Worm (Caenorhabditis elegans) whole organism, L3 larva: ENCODE measurements around the gene T05A7.13.

Source experiments
- ZK546.5 ChIP-seq: sonication (generic microtip); optimal IDR thresholded peaks from 2 replicates; lab custom pipeline; 2017; ENCODE audit warnings: missing biosample characterization, missing genetic modification characterization
- aly-2 ChIP-seq: fragments of 150-350 bp; optimal IDR thresholded peaks from 2 replicates; lab custom pipeline; 2014; ENCODE audit warnings: missing biosample characterization, missing genetic modification characterization
- ama-1 ChIP-seq: fragments of 150-350 bp; optimal IDR thresholded peaks from 2 replicates; lab custom pipeline; 2018
- ceh-16 ChIP-seq: sonication (generic microtip); optimal IDR thresholded peaks from 2 replicates; lab custom pipeline; 2017; ENCODE audit warnings: missing biosample characterization, missing genetic modification characterization
- ceh-82 ChIP-seq: fragments of 150-350 bp; optimal IDR thresholded peaks from 2 replicates; lab custom pipeline; 2014; ENCODE audit warnings: missing biosample characterization, missing genetic modification characterization
- ceh-9 ChIP-seq: sonication (generic microtip); optimal IDR thresholded peaks from 2 replicates; lab custom pipeline; 2018; ENCODE audit warnings: missing biosample characterization, missing genetic modification characterization
- daf-12 ChIP-seq: fragments of 150-350 bp; optimal IDR thresholded peaks from 2 replicates; lab custom pipeline; 2014; ENCODE audit warnings: missing biosample characterization, missing genetic modification reagents, missing genetic modification characterization
- egl-27 ChIP-seq: sonication (generic microtip); optimal IDR thresholded peaks from 4 replicates; lab custom pipeline; 2017; ENCODE audit warnings: missing biosample characterization, missing genetic modification reagents, missing genetic modification characterization
- elt-2 ChIP-seq: sonication (generic microtip); optimal IDR thresholded peaks from 2 replicates; lab custom pipeline; 2016; ENCODE audit warnings: missing genetic modification reagents, mild to moderate bottlenecking, missing genetic modification characterization, missing compliant biosample characterization
- elt-3 ChIP-seq, 3 experiments: fragments of 150-350 bp in 1 of 3; sonication (generic microtip) in 2 of 3; optimal IDR thresholded peaks; 2 replicates in 2 of 3; 4 replicates in 1 of 3; lab custom pipeline; 2014 to 2017; ENCODE audit warnings: missing biosample characterization in 3 of 3, missing genetic modification characterization in 3 of 3
- eor-1 ChIP-seq, 2 experiments: fragments of 150-350 bp; optimal IDR thresholded peaks; 2 replicates each; lab custom pipeline; 2014 to 2018; ENCODE audit warnings: missing biosample characterization in 2 of 2, missing genetic modification characterization in 2 of 2
- fkh-2 ChIP-seq: fragments of 150-350 bp; optimal IDR thresholded peaks from 2 replicates; lab custom pipeline; 2014; ENCODE audit warnings: missing biosample characterization, missing genetic modification reagents, missing genetic modification characterization
- fos-1 ChIP-seq: fragments of 150-350 bp; optimal IDR thresholded peaks from 2 replicates; lab custom pipeline; 2014; ENCODE audit warnings: missing biosample characterization, missing genetic modification characterization
- jun-1 ChIP-seq: fragments of 150-350 bp; optimal IDR thresholded peaks from 2 replicates; lab custom pipeline; 2014; ENCODE audit warnings: missing biosample characterization, missing genetic modification reagents, missing genetic modification characterization
- lin-15B ChIP-seq: fragments of 150-350 bp; optimal IDR thresholded peaks from 2 replicates; lab custom pipeline; 2014; ENCODE audit warnings: missing biosample characterization, missing genetic modification characterization
- lin-39 ChIP-seq: fragments of 150-350 bp; optimal IDR thresholded peaks from 2 replicates; lab custom pipeline; 2018; ENCODE audit warnings: missing biosample characterization, missing genetic modification reagents, missing genetic modification characterization
- lsy-12 ChIP-seq: sonication (generic microtip); optimal IDR thresholded peaks from 2 replicates; lab custom pipeline; 2016; ENCODE audit warnings: mild to moderate bottlenecking, missing genetic modification characterization, missing compliant biosample characterization
- mdl-1 ChIP-seq: fragments of 150-350 bp; optimal IDR thresholded peaks from 2 replicates; lab custom pipeline; 2014; ENCODE audit warnings: missing biosample characterization, missing genetic modification characterization
- mml-1 ChIP-seq: fragments of 150-350 bp; sonication (generic microtip); optimal IDR thresholded peaks from 3 replicates; lab custom pipeline; 2014; ENCODE audit warnings: missing biosample characterization, missing genetic modification characterization
- nfya-1 ChIP-seq: sonication (generic microtip); optimal IDR thresholded peaks from 2 replicates; lab custom pipeline; 2017; ENCODE audit warnings: missing genetic modification characterization, mild to moderate bottlenecking, missing compliant biosample characterization, antibody characterized with exemption, moderate library complexity; ENCODE audit not compliant: insufficient read depth
- nhr-11 ChIP-seq: fragments of 150-350 bp; optimal IDR thresholded peaks from 2 replicates; lab custom pipeline; 2014; ENCODE audit warnings: missing biosample characterization, missing genetic modification characterization
- nhr-23 ChIP-seq: fragments of 150-350 bp; optimal IDR thresholded peaks from 2 replicates; lab custom pipeline; 2014; ENCODE audit warnings: missing biosample characterization, missing genetic modification reagents, missing genetic modification characterization
- nhr-25 ChIP-seq: sonication (generic microtip); optimal IDR thresholded peaks from 2 replicates; lab custom pipeline; 2017; ENCODE audit warnings: missing biosample characterization, missing genetic modification characterization
- nhr-43 ChIP-seq: sonication (generic microtip); optimal IDR thresholded peaks from 2 replicates; lab custom pipeline; 2016; ENCODE audit warnings: mild to moderate bottlenecking, missing genetic modification characterization, missing compliant biosample characterization; ENCODE audit not compliant: poor library complexity, severe bottlenecking
- nhr-76 ChIP-seq: fragments of 150-350 bp; sonication (generic microtip); optimal IDR thresholded peaks from 5 replicates; lab custom pipeline; 2014; ENCODE audit warnings: missing biosample characterization, missing genetic modification characterization
- nhr-77 ChIP-seq: fragments of 150-350 bp; optimal IDR thresholded peaks from 2 replicates; lab custom pipeline; 2014; ENCODE audit warnings: missing biosample characterization, missing genetic modification characterization
- pha-4 ChIP-seq: fragments of 150-350 bp; optimal IDR thresholded peaks from 2 replicates; lab custom pipeline; 2014; ENCODE audit warnings: missing biosample characterization, missing genetic modification reagents, missing genetic modification characterization
- pqm-1 ChIP-seq: fragments of 150-350 bp; optimal IDR thresholded peaks from 2 replicates; lab custom pipeline; 2017; ENCODE audit warnings: missing biosample characterization, missing genetic modification characterization, inconsistent platforms
- sea-2 ChIP-seq: fragments of 150-350 bp; sonication (generic microtip); optimal IDR thresholded peaks from 4 replicates; lab custom pipeline; 2014; ENCODE audit warnings: missing biosample characterization, missing genetic modification reagents, missing genetic modification characterization
- snpc-4 ChIP-seq: fragments of 150-350 bp; optimal IDR thresholded peaks from 2 replicates; lab custom pipeline; 2014; ENCODE audit warnings: missing biosample characterization, missing genetic modification characterization
- tbx-2 ChIP-seq: sonication (generic microtip); optimal IDR thresholded peaks from 2 replicates; lab custom pipeline; 2016; ENCODE audit warnings: mild to moderate bottlenecking, missing genetic modification characterization, missing compliant biosample characterization
- unc-62 ChIP-seq: fragments of 150-350 bp; sonication (generic microtip); optimal IDR thresholded peaks from 4 replicates; lab custom pipeline; 2014; ENCODE audit warnings: missing biosample characterization, missing genetic modification reagents, missing genetic modification characterization
- zag-1 ChIP-seq: fragments of 150-350 bp; optimal IDR thresholded peaks from 2 replicates; lab custom pipeline; 2014; ENCODE audit warnings: missing biosample characterization, missing genetic modification characterization
- ztf-11 ChIP-seq: fragments of 150-350 bp; optimal IDR thresholded peaks from 2 replicates; lab custom pipeline; 2014; ENCODE audit warnings: missing biosample characterization, missing genetic modification characterization
- ztf-4 ChIP-seq: fragments of 150-350 bp; optimal IDR thresholded peaks from 2 replicates; lab custom pipeline; 2014; ENCODE audit warnings: missing biosample characterization, missing genetic modification characterization

T05A7.13 gene

DNA sequence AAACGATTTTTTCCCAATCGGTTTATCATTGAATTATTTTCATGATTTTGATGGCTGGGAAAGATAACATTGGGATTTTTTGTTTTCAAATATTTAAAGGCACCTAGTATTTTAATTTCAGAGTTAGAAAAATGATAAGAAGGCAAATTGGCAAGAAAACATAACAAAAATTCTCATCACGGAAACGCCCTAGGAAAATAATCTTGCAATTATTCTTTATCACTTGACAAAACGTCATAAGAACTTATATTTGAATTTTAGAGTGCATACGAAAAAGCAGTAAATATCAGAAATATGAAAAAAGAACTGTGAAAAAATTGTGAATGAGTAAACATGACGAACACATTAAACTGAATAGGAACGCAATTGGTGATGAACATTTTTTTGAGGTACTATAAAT lies 3.8 kb downstream of the T05A7.13 start:
- peak; percentile 65 for TF ChIP-seq elt-2 (tag; lab: Kevin White, UChicago)
- no peak for TF ChIP-seq nhr-23 (tag; lab: Kevin White, UChicago)

- TF ChIP-seq ztf-11 (tag; lab: Kevin White, UChicago) (no peak), lin-39 (no peak), nhr-43 (tag; lab: Kevin White, UChicago) (no peak), aly-2 (tag; lab: Kevin White, UChicago) (no peak), nhr-76 (tag; lab: Kevin White, UChicago) (no peak), nfya-1 (tag; lab: Kevin White, UChicago) (no peak), mdl-1 (tag; lab: Kevin White, UChicago) (no peak), lsy-12 (tag; lab: Kevin White, UChicago) (no peak), mml-1 (tag; lab: Kevin White, UChicago) (no peak), nhr-25 (no peak), ceh-9 (tag; lab: Kevin White, UChicago) (no peak), tbx-2 (no peak), jun-1 (no peak), egl-27 (tag; lab: Kevin White, UChicago) (no peak), unc-62 (GFP tag; lab: Kevin White, UChicago) (no peak), snpc-4 (tag; lab: Kevin White, UChicago) (no peak), ceh-82 (tag; lab: Kevin White, UChicago) (no peak)
Measured at ce11 chrII:4655834-4656233, 5.3 kb downstream of the T05A7.13 start, which contains the start of gene fut-6. Gene fut-6, minus strand, starts transcription at chrII:4655934.

DNA sequence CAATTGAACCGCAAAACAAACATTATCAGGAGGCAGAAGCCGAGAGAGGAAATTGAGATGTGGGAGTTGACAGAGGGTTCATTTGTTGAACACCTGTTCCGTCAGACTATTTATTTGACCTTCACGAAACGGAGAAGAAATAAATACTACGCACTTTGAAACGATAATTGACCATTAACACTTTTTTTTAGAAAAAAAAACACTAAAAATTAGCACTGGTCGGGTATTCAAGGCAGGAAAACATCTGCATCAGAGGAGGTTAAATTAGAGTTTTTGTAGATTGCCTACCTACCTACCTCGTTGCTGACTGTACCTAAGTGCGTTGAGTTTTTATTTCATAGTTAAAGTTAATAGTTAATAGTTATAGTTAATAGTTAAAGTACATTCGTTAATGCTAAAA lies 11.1 kb downstream of the T05A7.13 start:
- TF ChIP-seq daf-12 (tag; lab: Kevin White, UChicago) (no peak), eor-1 (tag; optimal IDR thresholded peaks at IDR 0.05; lab: Kevin White, UChicago) (no peak), ceh-16 (no peak), mdl-1 (tag; lab: Kevin White, UChicago) (no peak), nhr-43 (tag; lab: Kevin White, UChicago) (no peak)

ce11 chrII:4648785-4649184 lies 12.4 kb downstream of the T05A7.13 start, which contains the start of gene lgc-27:
Gene lgc-27, plus strand, starts transcription at chrII:4649085.
- peak; percentile 16 for TF ChIP-seq pha-4 (tag; lab: Kevin White, UChicago)
- no peak for TF ChIP-seq ama-1 (lab: Kevin White, UChicago)

ce11 chrII:4640748-4641147 lies 20.4 kb downstream of the T05A7.13 start:
- TF ChIP-seq tbx-2 (no peak), nfya-1 (tag; lab: Kevin White, UChicago) (peak; percentile 22)

- TF ChIP-seq unc-62 (GFP tag; lab: Kevin White, UChicago) (no peak), nhr-23 (tag; lab: Kevin White, UChicago) (peak; percentile 66), elt-3 (tag; optimal IDR thresholded peaks at IDR 0.05; lab: Kevin White, UChicago) (no peak), nhr-43 (tag; lab: Kevin White, UChicago) (peak; percentile 7), fos-1 (tag; lab: Kevin White, UChicago) (no peak), fkh-2 (tag; lab: Kevin White, UChicago) (no peak)
Measured at ce11 chrII:4638891-4639290, 22.3 kb downstream of the T05A7.13 start.

ce11 chrII:4638241-4638640 lies 22.9 kb downstream of the T05A7.13 start, which contains the start of gene che-10:
Gene che-10, minus strand, starts transcription at chrII:4638341.
- TF ChIP-seq nhr-25 (no peak), zag-1 (tag; lab: Kevin White, UChicago) (no peak), unc-62 (GFP tag; lab: Kevin White, UChicago) (no peak), fos-1 (tag; lab: Kevin White, UChicago) (no peak), ztf-4 (tag; lab: Kevin White, UChicago) (no peak), nhr-23 (tag; lab: Kevin White, UChicago) (no peak), lsy-12 (tag; lab: Kevin White, UChicago) (no peak), nhr-76 (tag; lab: Kevin White, UChicago) (no peak), ZK546.5 (tag; lab: Kevin White, UChicago) (no peak), mml-1 (tag; lab: Kevin White, UChicago) (no peak), ceh-9 (tag; lab: Kevin White, UChicago) (no peak), pqm-1 (tag; lab: Kevin White, UChicago) (no peak), nhr-11 (tag; lab: Kevin White, UChicago) (no peak), lin-15B (no peak), ceh-82 (tag; lab: Kevin White, UChicago) (no peak), nhr-77 (tag; lab: Kevin White, UChicago) (no peak), sea-2 (GFP tag; lab: Kevin White, UChicago) (no peak)
- TF ChIP-seq, all 47 proteins: peak for 0
